Fruit fly (Drosophila melanogaster): Measurements from ENCODE around the gene CG12301.
A peak's percentile ranks its signal among the peaks of the same experiment; 100 is the strongest.

- TF ChIP-seq CG7101 (tag; optimal IDR thresholded peaks at IDR 0.05) (peak; percentile 75), kay (GFP tag; ENCODE audit: borderline replicate concordance) (peak; percentile 92), CG1620 (GFP tag; optimal IDR thresholded peaks at IDR 0.05) (peak; percentile 54), CG11617 (GFP tag; optimal IDR thresholded peaks at IDR 0.05) (peak; percentile 74), Clk (GFP tag; optimal IDR thresholded peaks at IDR 0.05) (no peak), CG33017 (tag; optimal IDR thresholded peaks at IDR 0.05) (peak; percentile 87), CG7045 (GFP tag; optimal IDR thresholded peaks at IDR 0.05) (peak; percentile 69), Mnt (GFP tag; optimal IDR thresholded peaks at IDR 0.05) (peak; percentile 74), cnc (optimal IDR thresholded peaks at IDR 0.05) (no peak), pad (GFP tag; optimal IDR thresholded peaks at IDR 0.05) (peak; percentile 37), Crg-1 (GFP tag; optimal IDR thresholded peaks at IDR 0.05) (peak; percentile 59), CG12768 (GFP tag; optimal IDR thresholded peaks at IDR 0.05) (peak; percentile 86)
Observed at dm6 chr3L:15566484-15566955, 14.1 kb upstream of the CG12301 start.

All from whole organism, adult.